Worm (Caenorhabditis elegans): ENCODE data around the gene gbh-2.

DNA sequence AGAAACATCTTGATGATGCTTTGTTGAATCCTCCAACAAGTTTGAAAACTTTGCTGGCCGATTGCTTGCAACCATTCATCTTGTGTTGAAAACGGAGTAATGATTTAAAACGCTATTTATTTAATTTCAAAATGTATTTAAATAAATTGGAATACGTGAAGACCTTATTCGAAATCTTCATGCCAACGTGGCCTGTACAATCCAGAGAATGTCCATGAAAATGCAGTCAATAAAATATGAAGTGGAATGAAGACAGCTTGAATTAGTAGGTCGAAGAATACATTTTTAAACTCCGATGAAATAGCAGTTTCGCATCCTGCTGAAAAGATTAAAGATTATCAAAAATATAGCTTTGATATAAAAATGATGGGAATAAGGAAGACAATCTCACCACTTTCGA, 31.2 kb upstream of the gbh-2 start, which contains the start of gene F22B5.5:
- no peak for TF ChIP-seq nhr-12 (tag; optimal IDR thresholded peaks at IDR 0.05)
- no peak for TF ChIP-seq lsy-2 (tag; optimal IDR thresholded peaks at IDR 0.05)
- no peak for TF ChIP-seq unc-39 (tag; optimal IDR thresholded peaks at IDR 0.05)
- TF ChIP-seq unc-62 (GFP tag; optimal IDR thresholded peaks at IDR 0.05), result no peak
- TF ChIP-seq lin-32 (GFP tag; optimal IDR thresholded peaks at IDR 0.05), result no peak
- no peak for TF ChIP-seq tbx-8 (GFP tag; optimal IDR thresholded peaks at IDR 0.05)
- no peak for TF ChIP-seq hlh-1 (tag; optimal IDR thresholded peaks at IDR 0.05)
- TF ChIP-seq M03D4.4 (tag; optimal IDR thresholded peaks at IDR 0.05), result no peak
- no peak for TF ChIP-seq ztf-11 (tag; optimal IDR thresholded peaks at IDR 0.05)
- TF ChIP-seq lin-13 (tag; optimal IDR thresholded peaks at IDR 0.05), result no peak
- no peak for TF ChIP-seq snpc-4 (tag; optimal IDR thresholded peaks at IDR 0.05)
- no peak for TF ChIP-seq nhr-237 (tag; optimal IDR thresholded peaks at IDR 0.05)
- no peak for TF ChIP-seq nhr-2 (tag; optimal IDR thresholded peaks at IDR 0.05)
- TF ChIP-seq nhr-76 (tag; optimal IDR thresholded peaks at IDR 0.05), result no peak
